Fruit fly (Drosophila melanogaster): ENCODE results near the gene Rad9.

Rad9 gene

dm6 chr3L:18870027-18870426, 2.3 kb downstream of the Rad9 start, which contains the start of gene Blos3 (continued):
- TF ChIP-seq Hr39 (GFP tag; optimal IDR thresholded peaks at IDR 0.05) (peak; percentile 68), CG16779 (tag; optimal IDR thresholded peaks at IDR 0.05) (no peak), dsx (GFP tag; optimal IDR thresholded peaks at IDR 0.05; ENCODE audit: poor library complexity, severe bottlenecking) (no peak), Eip75B (GFP tag; optimal IDR thresholded peaks at IDR 0.05) (no peak), Gug (GFP tag; IDR thresholded peaks at IDR 0.05) (no peak), fd59A (GFP tag; optimal IDR thresholded peaks at IDR 0.05) (no peak), CG11902 (GFP tag; optimal IDR thresholded peaks at IDR 0.05) (peak; percentile 41), pdm3 (GFP tag; optimal IDR thresholded peaks at IDR 0.05) (no peak), CG10669 (GFP tag; optimal IDR thresholded peaks at IDR 0.05) (no peak), eg (GFP tag; IDR thresholded peaks at IDR 0.05) (no peak; the same call in 2 of the 3 replicates), dac (GFP tag; optimal IDR thresholded peaks at IDR 0.05) (no peak), CG8632 (GFP tag; optimal IDR thresholded peaks at IDR 0.05) (no peak), CG6808 (GFP tag; optimal IDR thresholded peaks at IDR 0.05) (no peak), Smox (GFP tag; optimal IDR thresholded peaks at IDR 0.05) (no peak), CG11294 (GFP tag; IDR thresholded peaks at IDR 0.05) (no peak), CG10631 (GFP tag; optimal IDR thresholded peaks at IDR 0.05) (peak; percentile 78), spab (GFP tag; optimal IDR thresholded peaks at IDR 0.05) (no peak), Blimp-1 (GFP tag; optimal IDR thresholded peaks at IDR 0.05) (no peak), Eip78C (GFP tag) (peak; percentile 91), CG8319 (GFP tag; optimal IDR thresholded peaks at IDR 0.05) (peak; percentile 11), CG6276 (GFP tag; optimal IDR thresholded peaks at IDR 0.05) (no peak), CG4318 (GFP tag; optimal IDR thresholded peaks at IDR 0.05) (no peak), CG6163 (GFP tag; IDR thresholded peaks at IDR 0.05) (no peak; the same call in 2 of the 3 replicates), ss (GFP tag; optimal IDR thresholded peaks at IDR 0.05) (no peak)

DNA sequence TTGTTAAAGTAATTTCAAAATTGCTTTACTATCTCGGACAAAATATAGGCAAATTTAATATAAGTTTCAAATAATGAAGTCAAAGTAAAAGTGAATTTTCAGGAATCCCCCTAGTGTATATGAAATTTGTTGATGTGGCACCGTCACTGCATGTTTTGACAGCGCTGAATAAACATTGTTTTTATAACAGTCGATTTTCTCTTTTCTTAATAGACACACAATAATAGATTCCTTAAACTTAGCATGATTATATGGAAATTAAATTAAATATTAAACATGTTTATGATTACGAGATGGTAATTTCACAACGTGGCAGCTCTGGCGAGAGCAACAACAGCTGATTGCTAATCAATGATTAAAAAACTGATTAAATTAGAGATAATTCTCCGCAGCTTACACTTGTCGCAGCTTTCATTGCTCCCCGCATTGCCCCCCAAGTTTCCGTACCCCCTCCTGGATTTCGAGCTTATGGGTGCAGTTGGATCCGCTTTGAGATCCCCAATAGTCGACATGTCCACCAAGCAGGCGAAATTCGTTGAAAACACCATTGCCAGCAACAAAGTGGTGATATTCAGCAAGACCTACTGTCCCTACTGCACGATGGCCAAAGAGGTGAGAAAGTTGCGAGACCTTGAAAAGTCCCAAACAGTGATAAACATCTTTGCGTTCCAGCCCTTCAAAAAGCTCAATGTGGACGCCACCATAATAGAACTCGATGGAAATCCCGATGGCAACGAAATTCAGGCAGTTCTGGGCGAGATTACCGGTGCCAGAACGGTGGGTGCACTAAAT, 3.1 kb downstream of the Rad9 start, which contains the start of gene Grx1:
Gene Grx1 (plus strand): TSS at position 196 of the 792 bp plus-strand sequence.
- TF ChIP-seq Ets21C (GFP tag; optimal IDR thresholded peaks at IDR 0.05) (peak; percentile 38), CG6808 (GFP tag; optimal IDR thresholded peaks at IDR 0.05) (no peak), fd85E (GFP tag; optimal IDR thresholded peaks at IDR 0.05) (no peak), CG10631 (GFP tag; optimal IDR thresholded peaks at IDR 0.05) (peak; percentile 50), Hr38 (GFP tag; optimal IDR thresholded peaks at IDR 0.05) (no peak), Lpt (GFP tag; optimal IDR thresholded peaks at IDR 0.05) (peak; percentile 48), vri (GFP tag; optimal IDR thresholded peaks at IDR 0.05) (peak; percentile 61), CG11294 (GFP tag; IDR thresholded peaks at IDR 0.05) (no peak), Eip93F (GFP tag; optimal IDR thresholded peaks at IDR 0.05) (no peak), CG9139 (GFP tag; optimal IDR thresholded peaks at IDR 0.05) (no peak), Blimp-1 (GFP tag; optimal IDR thresholded peaks at IDR 0.05) (peak; percentile 68), Met (GFP tag; optimal IDR thresholded peaks at IDR 0.05) (peak; percentile 60), Gug (GFP tag; IDR thresholded peaks at IDR 0.05) (0 out of 2 replicates have a peak, but pooled peaks have one; percentile 17), dsx (GFP tag; optimal IDR thresholded peaks at IDR 0.05; ENCODE audit: poor library complexity, severe bottlenecking) (peak; percentile 64), esn (GFP tag; optimal IDR thresholded peaks at IDR 0.05) (peak; percentile 62), CG6276 (GFP tag; optimal IDR thresholded peaks at IDR 0.05) (no peak), net (GFP tag; optimal IDR thresholded peaks at IDR 0.05) (peak; percentile 58), Hr39 (GFP tag; optimal IDR thresholded peaks at IDR 0.05) (peak; percentile 56), fkh (GFP tag; optimal IDR thresholded peaks at IDR 0.05) (peak; percentile 84), topi (GFP tag; optimal IDR thresholded peaks at IDR 0.05) (peak; percentile 40), CG6854 (GFP tag; optimal IDR thresholded peaks at IDR 0.05) (no peak), Eip78C (GFP tag) (peak; percentile 81), Ets96B (tag; optimal IDR thresholded peaks at IDR 0.05) (peak; percentile 43), Eip75B (GFP tag; optimal IDR thresholded peaks at IDR 0.05) (peak; percentile 64), spab (GFP tag; optimal IDR thresholded peaks at IDR 0.05) (no peak), CG4318 (GFP tag; optimal IDR thresholded peaks at IDR 0.05) (no peak), lz (GFP tag; optimal IDR thresholded peaks at IDR 0.05) (peak; percentile 70), CG16779 (tag; optimal IDR thresholded peaks at IDR 0.05) (no peak), CG3919 (GFP tag; optimal IDR thresholded peaks at IDR 0.05) (peak; percentile 69), CG31627 (GFP tag; optimal IDR thresholded peaks at IDR 0.05) (peak; percentile 36), dac (GFP tag; optimal IDR thresholded peaks at IDR 0.05) (no peak), CG7368 (GFP tag; optimal IDR thresholded peaks at IDR 0.05) (no peak), salr (GFP tag; optimal IDR thresholded peaks at IDR 0.05) (peak in 1 of 2 experiments; percentile 9), CG34406 (GFP tag; optimal IDR thresholded peaks at IDR 0.05) (peak; percentile 48), pdm3 (GFP tag; optimal IDR thresholded peaks at IDR 0.05) (peak; percentile 76), CG11762 (GFP tag; optimal IDR thresholded peaks at IDR 0.05; ENCODE audit: insufficient read depth) (no peak), svp (GFP tag) (peak; percentile 64), fd59A (GFP tag; optimal IDR thresholded peaks at IDR 0.05) (no peak)
